Worm (Caenorhabditis elegans) whole organism, late embryonic: ENCODE data around the gene T11B7.5.

Source experiments
- F13H6.1 ChIP-seq: sonication (generic microtip); optimal IDR thresholded peaks from 2 replicates; lab custom pipeline; 2016; ENCODE audit warnings: missing genetic modification characterization, missing compliant biosample characterization
- ceh-31 ChIP-seq: sonication (generic microtip); optimal IDR thresholded peaks from 2 replicates; lab custom pipeline; 2016; ENCODE audit warnings: missing genetic modification characterization, missing compliant biosample characterization
- che-1 ChIP-seq: sonication (generic microtip); optimal IDR thresholded peaks from 2 replicates; lab custom pipeline; 2016; ENCODE audit warnings: mild to moderate bottlenecking, missing genetic modification characterization, missing compliant biosample characterization
- dmd-4 ChIP-seq: sonication (generic microtip); optimal IDR thresholded peaks from 2 replicates; lab custom pipeline; 2016; ENCODE audit warnings: borderline replicate concordance, missing genetic modification characterization, missing compliant biosample characterization
- hlh-30 ChIP-seq: sonication (generic microtip); optimal IDR thresholded peaks from 2 replicates; lab custom pipeline; 2017; ENCODE audit warnings: antibody characterized with exemption, missing genetic modification characterization, missing compliant biosample characterization; ENCODE audit not compliant: insufficient read depth
- hlh-8 ChIP-seq: sonication (generic microtip); optimal IDR thresholded peaks from 2 replicates; lab custom pipeline; 2016; ENCODE audit warnings: missing genotype, missing genetic modification characterization, missing compliant biosample characterization
- nhr-11 ChIP-seq: fragments of 150-350 bp; optimal IDR thresholded peaks from 2 replicates; lab custom pipeline; 2014; ENCODE audit warnings: missing biosample characterization, missing genetic modification characterization
- pqm-1 ChIP-seq: sonication (generic microtip); optimal IDR thresholded peaks from 2 replicates; lab custom pipeline; 2016; ENCODE audit warnings: missing genetic modification characterization, missing compliant biosample characterization
- rnt-1 ChIP-seq: sonication (generic microtip); optimal IDR thresholded peaks from 2 replicates; lab custom pipeline; 2016; ENCODE audit warnings: missing genetic modification characterization, missing compliant biosample characterization
- syd-9 ChIP-seq: sonication (generic microtip); optimal IDR thresholded peaks from 2 replicates; lab custom pipeline; 2016; ENCODE audit warnings: mild to moderate bottlenecking, missing genetic modification characterization, moderate library complexity, missing compliant biosample characterization
- tbx-2 ChIP-seq: sonication (generic microtip); optimal IDR thresholded peaks from 2 replicates; lab custom pipeline; 2016; ENCODE audit warnings: missing genetic modification characterization, missing compliant biosample characterization
- unc-42 ChIP-seq: sonication (generic microtip); optimal IDR thresholded peaks from 2 replicates; lab custom pipeline; 2016; ENCODE audit warnings: missing genotype, missing genetic modification characterization, missing compliant biosample characterization
- unc-86 ChIP-seq: sonication (generic microtip); optimal IDR thresholded peaks from 2 replicates; lab custom pipeline; 2016; ENCODE audit warnings: missing genetic modification characterization, missing compliant biosample characterization

DNA sequence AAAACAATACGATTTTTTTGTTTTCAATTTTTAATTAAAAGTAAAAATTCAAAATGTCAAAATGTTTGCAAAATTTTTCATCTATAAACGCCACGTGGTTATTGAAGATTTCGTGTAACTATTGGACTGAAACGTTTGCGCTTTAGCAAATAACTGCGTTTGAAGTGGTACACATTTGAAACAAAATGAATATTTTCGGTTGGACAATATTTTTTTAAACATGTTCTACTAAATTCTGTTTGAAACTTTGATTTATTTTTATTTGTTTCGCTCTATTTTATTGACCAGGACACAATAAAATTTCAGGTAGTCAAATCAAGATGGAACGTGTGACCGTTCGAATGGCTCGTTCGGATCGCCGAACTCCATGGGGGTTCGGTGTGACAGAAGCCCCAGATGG, 3.7 kb downstream of the T11B7.5 start, which contains the start of gene alp-1:
- TF ChIP-seq unc-86 (tag; lab: Kevin White, UChicago), result no peak
- no peak for TF ChIP-seq syd-9 (tag; lab: Kevin White, UChicago)
- TF ChIP-seq tbx-2 (tag; lab: Kevin White, UChicago), result no peak
- no peak for TF ChIP-seq ceh-31 (tag; lab: Kevin White, UChicago)
- TF ChIP-seq che-1 (tag; lab: Kevin White, UChicago), result no peak
- no peak for TF ChIP-seq pqm-1
- TF ChIP-seq hlh-30 (tag; lab: Kevin White, UChicago), result no peak
- no peak for TF ChIP-seq F13H6.1 (tag; lab: Kevin White, UChicago)
- TF ChIP-seq dmd-4 (tag; lab: Kevin White, UChicago), result no peak
- no peak for TF ChIP-seq hlh-8 (tag; lab: Kevin White, UChicago)
- TF ChIP-seq rnt-1 (tag; lab: Kevin White, UChicago), result no peak
- TF ChIP-seq nhr-11, result no peak
- no peak for TF ChIP-seq unc-42
